Fruit fly (Drosophila melanogaster) whole organism, prepupa: ENCODE measurements around the gene GatA.

Experiments
- CG10631 ChIP-seq: fragments of 200-800 bp; sonication (Bioruptor generic); optimal IDR thresholded peaks from 2 replicates; lab custom pipeline; 2016; ENCODE audit warnings: missing biosample characterization, missing genetic modification characterization
- CG11762 ChIP-seq: fragments of 200-800 bp; sonication (Bioruptor generic); optimal IDR thresholded peaks from 3 replicates; lab custom pipeline; 2016; ENCODE audit warnings: missing biosample characterization, missing genetic modification characterization; ENCODE audit not compliant: insufficient read depth
- CG31627 ChIP-seq: fragments of 200-800 bp; sonication (Bioruptor generic); optimal IDR thresholded peaks from 3 replicates; lab custom pipeline; 2016; ENCODE audit warnings: missing biosample characterization, missing genetic modification characterization
- CG6808 ChIP-seq: fragments of 200-800 bp; sonication (Bioruptor generic); optimal IDR thresholded peaks from 3 replicates; lab custom pipeline; 2017; ENCODE audit warnings: missing biosample characterization, missing genetic modification characterization, mild to moderate bottlenecking, moderate library complexity, missing genetic modification reagents
- CG6854 ChIP-seq: fragments of 200-800 bp; sonication (Bioruptor generic); optimal IDR thresholded peaks from 2 replicates; lab custom pipeline; 2017; ENCODE audit warnings: missing biosample characterization, mild to moderate bottlenecking, missing genetic modification characterization
- Gug ChIP-seq: fragments of 200-800 bp; sonication (Bioruptor generic); IDR thresholded peaks from 2 replicates; pipeline ENCODE4 v1.3.6; 2022; ENCODE audit warnings: missing biosample characterization, missing genetic modification characterization
- OdsH ChIP-seq: fragments of 200-800 bp; sonication (Bioruptor generic); optimal IDR thresholded peaks from 3 replicates; lab custom pipeline; 2016; ENCODE audit warnings: missing biosample characterization, missing genetic modification characterization
- acj6 ChIP-seq: fragments of 200-800 bp; sonication (Bioruptor generic); optimal IDR thresholded peaks from 3 replicates; lab custom pipeline; 2016; ENCODE audit warnings: missing biosample characterization, missing genetic modification characterization
- vri ChIP-seq: fragments of 200-800 bp; sonication (Bioruptor generic); optimal IDR thresholded peaks from 3 replicates; lab custom pipeline; 2016; ENCODE audit warnings: missing biosample characterization, mild to moderate bottlenecking, missing genetic modification characterization

DNA sequence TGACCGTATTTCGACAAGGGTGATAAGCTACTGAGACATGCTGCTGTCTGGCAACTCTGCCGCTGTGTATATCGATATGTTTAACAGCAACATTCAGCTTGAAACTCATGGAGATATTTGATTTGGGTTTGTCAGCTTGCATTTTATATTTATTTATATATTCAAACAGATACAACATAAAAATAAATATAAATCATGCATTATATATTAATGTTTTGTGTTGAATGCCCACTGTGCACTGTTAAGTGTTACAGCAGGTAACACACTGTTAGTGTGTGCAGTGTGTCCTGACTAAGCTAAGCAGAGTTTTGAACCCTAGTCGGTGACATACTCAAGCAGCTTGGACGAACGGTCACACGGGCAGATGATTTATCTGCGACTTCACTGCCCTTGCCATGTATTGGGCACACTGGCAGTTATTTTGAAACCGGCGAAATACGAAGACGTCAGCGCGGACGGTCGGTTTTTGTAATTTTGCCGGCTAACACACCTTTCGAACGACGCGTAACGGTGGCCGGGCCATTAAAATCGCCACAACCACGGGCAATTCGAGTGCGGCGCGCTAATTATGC lies 45.0 kb downstream of the GatA start, which contains the start of the genes snRNP-U1-C and gukh:
- peak; percentile 84 for TF ChIP-seq OdsH (GFP tag; lab: Kevin White, UChicago)
- peak; percentile 76 for TF ChIP-seq CG10631 (GFP tag; lab: Kevin White, UChicago)
- TF ChIP-seq Gug (GFP tag; lab: Robert Waterston, UW) = peak; percentile 69; the same call in 1 of the 2 replicates
- TF ChIP-seq CG6854 (GFP tag; lab: Kevin White, UChicago) = no peak
- TF ChIP-seq CG11762 (GFP tag; lab: Kevin White, UChicago) = peak; percentile 55
- peak; percentile 83 for TF ChIP-seq acj6 (GFP tag; lab: Kevin White, UChicago)
- TF ChIP-seq CG6808 (GFP tag; lab: Kevin White, UChicago) = no peak
- peak; percentile 66 for TF ChIP-seq CG31627 (GFP tag; lab: Kevin White, UChicago)
- peak; percentile 74 for TF ChIP-seq vri (GFP tag; lab: Kevin White, UChicago)
